Worm (Caenorhabditis elegans): ENCODE measurements around the gene sti-1.

The sti-1 gene

DNA sequence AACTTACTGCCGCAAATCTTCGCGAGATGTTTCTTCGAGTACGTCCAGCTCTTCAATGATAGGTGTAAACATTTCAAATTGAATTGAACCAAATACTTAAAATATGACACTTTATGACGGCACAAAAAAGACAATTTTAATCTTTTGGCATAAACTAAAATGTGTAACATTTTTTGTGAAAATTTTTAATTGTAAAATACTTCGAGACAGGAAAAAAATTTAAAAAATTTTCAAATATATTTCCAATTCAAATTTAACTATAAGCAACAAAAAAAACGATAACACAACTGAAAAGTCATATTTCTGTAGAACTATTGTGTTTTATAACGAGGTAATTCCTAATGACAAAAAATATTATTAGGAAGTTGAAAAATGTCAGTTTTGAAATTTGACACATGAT, 11.4 kb upstream of the sti-1 start, which contains the start of gene C05E4.12:
Gene C05E4.12, minus strand, starts transcription at position 101 of the 400 bp plus-strand sequence.
- TF ChIP-seq snpc-4 (tag; optimal IDR thresholded peaks at IDR 0.05) = no peak
- TF ChIP-seq fkh-8 (tag; optimal IDR thresholded peaks at IDR 0.05) = no peak
- TF ChIP-seq mdl-1 (tag; optimal IDR thresholded peaks at IDR 0.05) = no peak
- no peak for TF ChIP-seq hlh-4 (tag; optimal IDR thresholded peaks at IDR 0.05)
- TF ChIP-seq snu-23 (GFP tag; optimal IDR thresholded peaks at IDR 0.05) = no peak
- TF ChIP-seq C04F5.9 (tag; optimal IDR thresholded peaks at IDR 0.05) = no peak
- TF ChIP-seq lin-39 (tag; optimal IDR thresholded peaks at IDR 0.05) = no peak
- no peak for TF ChIP-seq ama-1 (optimal IDR thresholded peaks at IDR 0.05)
- TF ChIP-seq ztf-11 (tag; optimal IDR thresholded peaks at IDR 0.05) = no peak
- TF ChIP-seq grh-1 (GFP tag; IDR thresholded peaks at IDR 0.05) = no peak
- TF ChIP-seq unc-86 (tag; optimal IDR thresholded peaks at IDR 0.05) = no peak
- no peak for TF ChIP-seq hlh-17 (GFP tag; optimal IDR thresholded peaks at IDR 0.05; ENCODE audit: borderline replicate concordance)

ce11 chrV:762340-762739, 11.0 kb upstream of the sti-1 start, which contains the start of gene srp-2:
Gene srp-2, plus strand, starts transcription at chrV:762640.
- TF ChIP-seq lin-13 (GFP tag; optimal IDR thresholded peaks at IDR 0.05) (no peak), fkh-8 (tag; optimal IDR thresholded peaks at IDR 0.05) (no peak), C16A3.4 (tag; optimal IDR thresholded peaks at IDR 0.05) (no peak), nhr-85 (tag) (no peak), lsy-2 (tag; optimal IDR thresholded peaks at IDR 0.05) (no peak), ces-1 (GFP tag; optimal IDR thresholded peaks at IDR 0.05) (no peak), mep-1 (tag; optimal IDR thresholded peaks at IDR 0.05) (no peak), lin-14 (GFP tag; optimal IDR thresholded peaks at IDR 0.05) (no peak), dpl-1 (GFP tag; optimal IDR thresholded peaks at IDR 0.05) (no peak), pag-3 (tag; optimal IDR thresholded peaks at IDR 0.05; ENCODE audit: borderline replicate concordance, insufficient read depth) (no peak), elt-3 (tag; optimal IDR thresholded peaks at IDR 0.05) (no peak), jun-1 (tag; optimal IDR thresholded peaks at IDR 0.05) (no peak), nhr-28 (tag; optimal IDR thresholded peaks at IDR 0.05) (no peak)

- peak; percentile 2 for TF ChIP-seq nhr-85 (tag)
- no peak for TF ChIP-seq lin-14 (GFP tag; optimal IDR thresholded peaks at IDR 0.05)
Observed at ce11 chrV:764732-765131, 8.6 kb upstream of the sti-1 start, which contains the start of gene str-238. Gene str-238, plus strand, starts transcription at chrV:765032.

ce11 chrV:772210-772609, 1.1 kb upstream of the sti-1 start:
- TF ChIP-seq snu-23 (GFP tag; optimal IDR thresholded peaks at IDR 0.05) (no peak), pag-3 (tag; optimal IDR thresholded peaks at IDR 0.05; ENCODE audit: borderline replicate concordance, insufficient read depth) (no peak), pqm-1 (tag; optimal IDR thresholded peaks at IDR 0.05) (no peak), hlh-4 (tag; optimal IDR thresholded peaks at IDR 0.05) (no peak), dsc-1 (tag; optimal IDR thresholded peaks at IDR 0.05) (no peak), efl-1 (optimal IDR thresholded peaks at IDR 0.05) (no peak), efl-1 (GFP tag; optimal IDR thresholded peaks at IDR 0.05 in 1 of 2) (no peak), lin-35 (GFP tag; optimal IDR thresholded peaks at IDR 0.05) (no peak), snpc-4 (tag; optimal IDR thresholded peaks at IDR 0.05) (no peak), zag-1 (tag; optimal IDR thresholded peaks at IDR 0.05) (no peak), blmp-1 (tag; optimal IDR thresholded peaks at IDR 0.05) (no peak), lin-14 (GFP tag; optimal IDR thresholded peaks at IDR 0.05) (no peak)

ce11 chrV:774341-774740, 1.0 kb downstream of the sti-1 start:
- TF ChIP-seq zip-4 (GFP tag; optimal IDR thresholded peaks at IDR 0.05) (no peak), xbp-1 (tag; optimal IDR thresholded peaks at IDR 0.05) (no peak), efl-1 (optimal IDR thresholded peaks at IDR 0.05) (no peak), efl-1 (GFP tag; optimal IDR thresholded peaks at IDR 0.05 in 1 of 2) (no peak), nhr-11 (tag; optimal IDR thresholded peaks at IDR 0.05) (no peak), lin-35 (GFP tag; optimal IDR thresholded peaks at IDR 0.05) (no peak), fkh-10 (GFP tag; optimal IDR thresholded peaks at IDR 0.05) (no peak), isw-1 (GFP tag; IDR thresholded peaks at IDR 0.05) (no peak)
